Worm (Caenorhabditis elegans): ENCODE data around the gene B0252.3.

The B0252.3 gene

DNA sequence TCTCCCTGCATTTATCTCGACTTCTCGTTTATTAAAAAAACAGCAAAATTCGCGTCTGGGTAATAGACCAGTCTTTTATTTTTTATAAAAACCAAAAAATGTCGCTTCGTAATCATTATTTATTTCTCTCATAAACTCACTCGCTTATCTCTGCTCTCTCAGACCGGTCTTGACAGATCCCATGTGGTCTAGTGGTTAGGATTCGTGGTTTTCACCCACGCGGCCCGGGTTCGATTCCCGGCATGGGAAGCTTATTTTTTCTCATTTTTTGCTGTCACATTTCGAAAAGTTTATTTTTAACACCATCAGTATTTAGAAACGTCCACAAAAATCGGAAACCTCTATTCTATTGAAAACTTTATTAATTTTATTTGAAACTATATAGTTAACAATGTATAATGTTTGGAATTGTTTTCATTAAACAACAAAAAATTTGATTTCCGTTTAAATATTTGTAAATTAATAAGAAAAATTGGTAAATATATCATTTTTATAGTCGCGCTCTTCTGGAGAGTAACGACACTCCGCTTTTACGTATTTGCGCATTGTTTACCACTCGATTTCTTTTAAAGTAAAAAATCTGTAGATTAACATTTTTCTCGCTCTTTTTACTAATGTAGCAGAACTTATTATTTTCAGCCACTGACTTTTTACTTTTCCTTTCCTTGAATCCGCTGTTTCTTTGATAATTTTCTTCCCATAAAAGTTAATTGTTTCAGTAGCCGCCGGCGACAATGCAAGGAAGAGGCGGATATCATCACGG, 9.4 kb downstream of the B0252.3 start, which contains the start of gene hrpl-1:
Gene hrpl-1 (plus strand): TSS at position 713 of the 763 bp plus-strand sequence.
- TF ChIP-seq ceh-48 (tag; optimal IDR thresholded peaks at IDR 0.05), result no peak
- TF ChIP-seq fax-1 (tag; optimal IDR thresholded peaks at IDR 0.05), result peak; percentile 28
- TF ChIP-seq nfya-1 (tag; optimal IDR thresholded peaks at IDR 0.05), result no peak
- TF ChIP-seq che-1 (tag; optimal IDR thresholded peaks at IDR 0.05), result peak; percentile 43
- no peak for TF ChIP-seq hlh-6 (tag; optimal IDR thresholded peaks at IDR 0.05)
- no peak for TF ChIP-seq C38D4.7 (GFP tag; optimal IDR thresholded peaks at IDR 0.05)
- no peak for TF ChIP-seq madf-2 (tag; optimal IDR thresholded peaks at IDR 0.05)
- TF ChIP-seq ttx-3 (tag; optimal IDR thresholded peaks at IDR 0.05), result peak; percentile 1
- peak; percentile 9 for TF ChIP-seq elt-2 (tag; optimal IDR thresholded peaks at IDR 0.05)
- no peak for TF ChIP-seq eyg-1 (tag; optimal IDR thresholded peaks at IDR 0.05)
- TF ChIP-seq tbx-2 (tag; optimal IDR thresholded peaks at IDR 0.05), result peak; percentile 46
- no peak for TF ChIP-seq hlh-13 (GFP tag; optimal IDR thresholded peaks at IDR 0.05)
- peak; percentile 3 for TF ChIP-seq ztf-16 (tag; optimal IDR thresholded peaks at IDR 0.05)
- peak; percentile 30 for TF ChIP-seq nhr-232 (tag; optimal IDR thresholded peaks at IDR 0.05)
- no peak for TF ChIP-seq ceh-24 (tag; optimal IDR thresholded peaks at IDR 0.05)
- no peak for TF ChIP-seq pag-3 (tag; optimal IDR thresholded peaks at IDR 0.05; ENCODE audit: borderline replicate concordance)
- TF ChIP-seq mec-3 (tag; optimal IDR thresholded peaks at IDR 0.05; ENCODE audit: borderline replicate concordance), result no peak
- no peak for TF ChIP-seq ceh-22 (tag; optimal IDR thresholded peaks at IDR 0.05)
- no peak for TF ChIP-seq ceh-18 (tag; optimal IDR thresholded peaks at IDR 0.05)
- TF ChIP-seq unc-55 (GFP tag; optimal IDR thresholded peaks at IDR 0.05), result no peak
- TF ChIP-seq pqm-1 (tag; optimal IDR thresholded peaks at IDR 0.05), result no peak
- TF ChIP-seq hlh-15 (tag; optimal IDR thresholded peaks at IDR 0.05), result peak; percentile 22
- no peak for TF ChIP-seq pha-4 (tag; optimal IDR thresholded peaks at IDR 0.05)
- no peak for TF ChIP-seq pax-1 (tag; optimal IDR thresholded peaks at IDR 0.05)
- no peak for TF ChIP-seq ceh-31 (tag; optimal IDR thresholded peaks at IDR 0.05)
- no peak for TF ChIP-seq T23F11.4 (GFP tag; optimal IDR thresholded peaks at IDR 0.05)
- TF ChIP-seq lin-11 (tag; optimal IDR thresholded peaks at IDR 0.05), result peak; percentile 1
- TF ChIP-seq ceh-30 (tag; optimal IDR thresholded peaks at IDR 0.05), result no peak
- TF ChIP-seq sox-2 (GFP tag; IDR thresholded peaks at IDR 0.05), result no peak; the same call in 1 of the 2 replicates
- TF ChIP-seq ama-1 (optimal IDR thresholded peaks at IDR 0.05), result no peak
- TF ChIP-seq C08G9.2 (tag; optimal IDR thresholded peaks at IDR 0.05), result peak; percentile 19
- TF ChIP-seq hlh-8 (tag; optimal IDR thresholded peaks at IDR 0.05), result no peak
- no peak for TF ChIP-seq F13H6.1 (tag; optimal IDR thresholded peaks at IDR 0.05)
- no peak for TF ChIP-seq unc-42 (tag; optimal IDR thresholded peaks at IDR 0.05)
- TF ChIP-seq sdc-2 (tag; optimal IDR thresholded peaks at IDR 0.05), result no peak
- no peak for TF ChIP-seq ahr-1 (tag; optimal IDR thresholded peaks at IDR 0.05)
- no peak for TF ChIP-seq K02D7.2 (tag; optimal IDR thresholded peaks at IDR 0.05)
- TF ChIP-seq ceh-6 (GFP tag; optimal IDR thresholded peaks at IDR 0.05), result no peak
- no peak for TF ChIP-seq hlh-30 (tag; optimal IDR thresholded peaks at IDR 0.05; ENCODE audit: insufficient read depth)
- no peak for TF ChIP-seq ref-2 (tag; optimal IDR thresholded peaks at IDR 0.05)
- TF ChIP-seq ceh-34 (tag; optimal IDR thresholded peaks at IDR 0.05), result no peak
- peak; percentile 5 for TF ChIP-seq K09A11.1 (tag; optimal IDR thresholded peaks at IDR 0.05; ENCODE audit: insufficient read depth)
- TF ChIP-seq ceh-45 (GFP tag; IDR thresholded peaks at IDR 0.05), result 0 out of 2 replicates have a peak, but pooled peaks have one; percentile 60
- TF ChIP-seq Y22D7AL.16 (tag; optimal IDR thresholded peaks at IDR 0.05), result no peak
- TF ChIP-seq unc-86 (tag; optimal IDR thresholded peaks at IDR 0.05), result no peak
- TF ChIP-seq ceh-9 (tag; optimal IDR thresholded peaks at IDR 0.05), result no peak
- no peak for TF ChIP-seq dve-1 (tag; optimal IDR thresholded peaks at IDR 0.05)
- no peak for TF ChIP-seq unc-3 (GFP tag; conservative IDR thresholded peaks at IDR 0.05)
- no peak for TF ChIP-seq unc-3 (tag; optimal IDR thresholded peaks at IDR 0.05)
- peak; percentile 45 for TF ChIP-seq sox-4 (tag; optimal IDR thresholded peaks at IDR 0.05)
- no peak for TF ChIP-seq syd-9 (tag; optimal IDR thresholded peaks at IDR 0.05)
- TF ChIP-seq npax-4 (tag; optimal IDR thresholded peaks at IDR 0.05), result peak; percentile 27

All from whole organism, late embryonic.